Fruit fly (Drosophila melanogaster): ENCODE data around the gene Rbbp5.

Rbbp5 gene

dm6 chr3L:20354872-20355271 is 7.1 kb upstream of the Rbbp5 start:
- TF ChIP-seq GATAd (GFP tag; optimal IDR thresholded peaks at IDR 0.05) (no peak), CrebA (GFP tag; optimal IDR thresholded peaks at IDR 0.05; ENCODE audit: borderline replicate concordance) (no peak), tai (GFP tag; optimal IDR thresholded peaks at IDR 0.05) (no peak), Rel (GFP tag; optimal IDR thresholded peaks at IDR 0.05) (no peak), Rel (tag; optimal IDR thresholded peaks at IDR 0.05) (peak; percentile 2), Mio (GFP tag; optimal IDR thresholded peaks at IDR 0.05) (no peak)

dm6 chr3L:20354363-20354762 is 6.6 kb upstream of the Rbbp5 start:
- TF ChIP-seq Jra (GFP tag; optimal IDR thresholded peaks at IDR 0.05) (no peak), pan (optimal IDR thresholded peaks at IDR 0.05) (no peak), Hr78 (GFP tag; optimal IDR thresholded peaks at IDR 0.05) (no peak), foxo (GFP tag; optimal IDR thresholded peaks at IDR 0.05) (no peak), sv (GFP tag; optimal IDR thresholded peaks at IDR 0.05) (no peak)

dm6 chr3L:20353726-20354332 is 6.1 kb upstream of the Rbbp5 start:
- TF ChIP-seq h (GFP tag; optimal IDR thresholded peaks at IDR 0.05), result peak; percentile 42
- peak; percentile 12 for TF ChIP-seq psq (GFP tag; optimal IDR thresholded peaks at IDR 0.05)
- no peak for TF ChIP-seq Rel (GFP tag; optimal IDR thresholded peaks at IDR 0.05)
- TF ChIP-seq Rel (tag; optimal IDR thresholded peaks at IDR 0.05), result peak; percentile 70
- TF ChIP-seq ey (GFP tag; optimal IDR thresholded peaks at IDR 0.05), result peak; percentile 51
- peak; percentile 10 for TF ChIP-seq Hr83 (GFP tag; optimal IDR thresholded peaks at IDR 0.05; ENCODE audit: poor library complexity, severe bottlenecking)
- peak; percentile 15 for TF ChIP-seq OdsH (GFP tag; optimal IDR thresholded peaks at IDR 0.05)
- no peak for TF ChIP-seq N (GFP tag; optimal IDR thresholded peaks at IDR 0.05)
- peak; percentile 13 for TF ChIP-seq rgr (GFP tag; optimal IDR thresholded peaks at IDR 0.05)
- TF ChIP-seq dmrt93B (GFP tag; optimal IDR thresholded peaks at IDR 0.05), result no peak
- TF ChIP-seq fru (GFP tag; optimal IDR thresholded peaks at IDR 0.05), result peak; percentile 57

dm6 chr3L:20353149-20353548 is 5.4 kb upstream of the Rbbp5 start, which contains the start of gene CG5618:
Gene CG5618, plus strand, starts transcription at chr3L:20353449.
- TF ChIP-seq rgr (GFP tag; optimal IDR thresholded peaks at IDR 0.05) (no peak), br (GFP tag; optimal IDR thresholded peaks at IDR 0.05) (no peak), jim (GFP tag; optimal IDR thresholded peaks at IDR 0.05) (no peak)

DNA sequence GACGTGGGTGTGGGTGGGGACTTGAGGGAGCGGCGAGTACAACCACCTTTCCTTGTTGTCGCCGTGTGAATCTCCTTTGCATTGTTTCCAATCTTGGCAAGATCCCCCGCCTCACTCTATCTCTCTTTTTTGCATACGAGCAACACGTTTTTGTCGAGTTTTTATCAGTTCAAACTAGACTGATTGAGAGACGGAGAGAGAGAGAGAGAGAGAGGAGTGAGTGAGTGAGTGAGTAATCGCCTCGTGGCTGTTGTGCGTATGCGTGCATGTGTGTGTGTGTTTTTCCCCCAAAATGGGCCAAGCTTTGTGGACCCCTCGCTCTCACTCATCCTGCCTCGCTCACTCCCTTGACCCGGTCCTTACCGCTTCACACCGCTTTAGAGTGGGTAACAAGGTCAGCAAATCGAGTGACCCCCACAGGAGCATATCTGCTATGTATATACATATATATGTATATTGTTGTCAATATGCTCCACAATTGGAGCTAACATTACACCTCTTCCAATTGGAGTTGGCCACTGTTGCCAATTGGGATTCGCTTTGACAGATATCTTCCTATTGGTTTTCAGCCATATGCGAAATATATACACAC is 1.7 kb upstream of the Rbbp5 start:
- TF ChIP-seq foxo (GFP tag; optimal IDR thresholded peaks at IDR 0.05) (no peak), sage (GFP tag; optimal IDR thresholded peaks at IDR 0.05) (peak; percentile 6), dl (GFP tag; optimal IDR thresholded peaks at IDR 0.05; ENCODE audit: insufficient read depth in 1 of 2, partially characterized antibody in 2 of 2) (peak; percentile 55 to 88), Vsx2 (GFP tag; optimal IDR thresholded peaks at IDR 0.05; ENCODE audit: partially characterized antibody) (peak; percentile 65), Dif (GFP tag; optimal IDR thresholded peaks at IDR 0.05; ENCODE audit: partially characterized antibody) (peak; percentile 88), rgr (GFP tag; optimal IDR thresholded peaks at IDR 0.05) (no peak), OdsH (GFP tag; optimal IDR thresholded peaks at IDR 0.05) (no peak), Jra (GFP tag; optimal IDR thresholded peaks at IDR 0.05) (peak; percentile 48), br (GFP tag; optimal IDR thresholded peaks at IDR 0.05) (no peak), Hnf4 (GFP tag; optimal IDR thresholded peaks at IDR 0.05) (no peak), Rel (GFP tag; optimal IDR thresholded peaks at IDR 0.05) (no peak), Rel (tag; optimal IDR thresholded peaks at IDR 0.05) (peak; percentile 100), lola (GFP tag; optimal IDR thresholded peaks at IDR 0.05) (no peak), h (GFP tag; optimal IDR thresholded peaks at IDR 0.05) (peak; percentile 3)

- peak; percentile 31 for TF ChIP-seq OdsH (GFP tag; optimal IDR thresholded peaks at IDR 0.05)
- no peak for TF ChIP-seq Rel (GFP tag; optimal IDR thresholded peaks at IDR 0.05)
- peak; percentile 56 for TF ChIP-seq Rel (tag; optimal IDR thresholded peaks at IDR 0.05)
- no peak for TF ChIP-seq Dfd (GFP tag; optimal IDR thresholded peaks at IDR 0.05)
- no peak for TF ChIP-seq br (GFP tag; optimal IDR thresholded peaks at IDR 0.05)
- no peak for TF ChIP-seq sv (GFP tag; optimal IDR thresholded peaks at IDR 0.05)
- no peak for TF ChIP-seq brk (GFP tag; optimal IDR thresholded peaks at IDR 0.05)
- TF ChIP-seq jim (GFP tag; optimal IDR thresholded peaks at IDR 0.05), result no peak
- no peak for TF ChIP-seq GATAd (GFP tag; optimal IDR thresholded peaks at IDR 0.05)
- no peak for TF ChIP-seq Dif (GFP tag; optimal IDR thresholded peaks at IDR 0.05; ENCODE audit: partially characterized antibody)
These were observed 895 bp upstream of the Rbbp5 start for dm6 chr3L:20348581-20349093.
